Worm (Caenorhabditis elegans): Measurements from ENCODE around the gene F54D12.2.

DNA sequence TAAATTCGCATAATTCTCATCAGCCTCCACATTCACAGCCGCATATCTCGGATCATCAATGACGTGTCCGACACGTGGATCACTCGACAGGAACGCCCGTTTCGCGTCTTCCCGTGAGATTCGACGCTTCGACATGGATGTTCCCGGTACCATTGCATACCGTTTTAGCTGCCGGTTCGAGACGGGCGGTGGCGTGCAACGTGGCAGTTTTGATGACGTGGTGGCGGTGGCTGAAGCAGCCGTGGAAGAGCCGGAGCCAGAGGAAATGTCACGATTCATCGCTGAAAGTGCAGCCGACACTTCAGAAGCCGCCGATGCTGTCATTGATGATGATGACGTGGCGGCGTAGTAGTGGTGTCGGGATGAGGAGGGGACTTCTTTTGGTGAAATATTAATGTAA, 27.0 kb upstream of the F54D12.2 start:
- TF ChIP-seq B0261.1 (tag; optimal IDR thresholded peaks at IDR 0.05): no peak
- peak; percentile 70 for TF ChIP-seq zfh-2 (GFP tag; conservative IDR thresholded peaks at IDR 0.05)
- no peak for TF ChIP-seq somi-1 (GFP tag; optimal IDR thresholded peaks at IDR 0.05)
- no peak for TF ChIP-seq C17E4.6 (GFP tag; IDR thresholded peaks at IDR 0.05)
